Worm (Caenorhabditis elegans): ENCODE measurements around the gene C33C12.12.

ce11 chrII:2196742-2197141 is 26.8 kb upstream of the C33C12.12 start:
- TF ChIP-seq sup-37 (GFP tag; optimal IDR thresholded peaks at IDR 0.05): no peak
- TF ChIP-seq ceh-82 (tag; optimal IDR thresholded peaks at IDR 0.05): no peak
- no peak for TF ChIP-seq ceh-8 (GFP tag; optimal IDR thresholded peaks at IDR 0.05)
- TF ChIP-seq snpc-4 (tag; optimal IDR thresholded peaks at IDR 0.05): no peak
- peak; percentile 0 for TF ChIP-seq lin-14 (GFP tag; optimal IDR thresholded peaks at IDR 0.05)
- no peak for TF ChIP-seq sptf-1 (tag; optimal IDR thresholded peaks at IDR 0.05)
- no peak for TF ChIP-seq tbx-2 (tag; optimal IDR thresholded peaks at IDR 0.05)
